Worm (Caenorhabditis elegans) whole organism, young adult: ENCODE measurements around the gene smg-8.

Source experiments
- F22D6.2 ChIP-seq: sonication (generic microtip); optimal IDR thresholded peaks from 2 replicates; lab custom pipeline; 2016; ENCODE audit warnings: mild to moderate bottlenecking, missing genetic modification characterization, missing compliant biosample characterization
- F33H1.4 ChIP-seq: fragments of 200-800 bp; sonication (Bioruptor generic); IDR thresholded peaks from 2 replicates; pipeline ENCODE4 v1.3.6; 2022; ENCODE audit warnings: missing genetic modification reagents, missing genetic modification characterization, missing compliant biosample characterization
- F37B4.10 ChIP-seq: fragments of 200-800 bp; sonication (Bioruptor generic); IDR thresholded peaks from 2 replicates; pipeline ENCODE4 v1.3.6; 2022; ENCODE audit warnings: missing genetic modification characterization, missing compliant biosample characterization
- F39B2.1 ChIP-seq: fragments of 200-800 bp; sonication (Bioruptor generic); IDR thresholded peaks from 2 replicates; pipeline ENCODE4 v1.3.6; 2022; ENCODE audit warnings: missing genetic modification reagents, missing genetic modification characterization, missing compliant biosample characterization
- F52B5.7 ChIP-seq: sonication (generic microtip); optimal IDR thresholded peaks from 2 replicates; lab custom pipeline; 2016; ENCODE audit warnings: mild to moderate bottlenecking, missing genetic modification characterization, missing compliant biosample characterization
- F57C9.4 ChIP-seq: sonication (generic microtip); optimal IDR thresholded peaks from 2 replicates; lab custom pipeline; 2017; ENCODE audit warnings: mild to moderate bottlenecking, missing genetic modification characterization, missing compliant biosample characterization
- K12H6.12 ChIP-seq: fragments of 200-800 bp; sonication (Bioruptor generic); optimal IDR thresholded peaks from 2 replicates; lab custom pipeline; 2018; ENCODE audit warnings: mild to moderate bottlenecking, missing genetic modification characterization, missing compliant biosample characterization
- Y67H2A.10 ChIP-seq: fragments of 200-800 bp; sonication (Bioruptor generic); conservative IDR thresholded peaks from 2 replicates; pipeline ENCODE4 v1.3.6; 2022; ENCODE audit warnings: missing genetic modification reagents, missing genetic modification characterization, missing compliant biosample characterization
- Y95B8A.8 ChIP-seq: fragments of 200-800 bp; sonication (Bioruptor generic); IDR thresholded peaks from 2 replicates; pipeline ENCODE4 v1.3.6; 2022; ENCODE audit warnings: missing genetic modification reagents, missing genetic modification characterization, missing compliant biosample characterization
- ama-1 ChIP-seq, 3 experiments: fragments of 150-350 bp in 1 of 3; sonication (generic microtip) in 2 of 3; optimal IDR thresholded peaks; 2 replicates each; lab custom pipeline; 2014 to 2018; ENCODE audit warnings: missing biosample characterization in 2 of 3, missing genetic modification characterization in 2 of 3, missing genetic modification reagents in 2 of 3
- aptf-3 ChIP-seq: fragments of 200-800 bp; sonication (Bioruptor generic); IDR thresholded peaks from 2 replicates; pipeline ENCODE4 v1.3.6; 2022; ENCODE audit warnings: missing genetic modification characterization, missing compliant biosample characterization
- atf-7 ChIP-seq: sonication (generic microtip); optimal IDR thresholded peaks from 2 replicates; lab custom pipeline; 2017; ENCODE audit warnings: mild to moderate bottlenecking, missing genetic modification characterization, missing compliant biosample characterization
- athp-1 ChIP-seq: sonication (generic microtip); optimal IDR thresholded peaks from 2 replicates; lab custom pipeline; 2017; ENCODE audit warnings: mild to moderate bottlenecking, missing genetic modification characterization, missing compliant biosample characterization
- attf-3 ChIP-seq: fragments of 200-800 bp; sonication (Bioruptor generic); conservative IDR thresholded peaks from 2 replicates; pipeline ENCODE4 v1.3.6; 2022; ENCODE audit warnings: missing genetic modification reagents, missing genetic modification characterization, missing compliant biosample characterization
- cebp-2 ChIP-seq: fragments of 200-800 bp; sonication (Bioruptor generic); IDR thresholded peaks from 2 replicates; pipeline ENCODE4 v1.3.6; 2022; ENCODE audit warnings: missing genetic modification characterization, missing compliant biosample characterization
- ceh-27 ChIP-seq: fragments of 200-800 bp; sonication (Bioruptor generic); optimal IDR thresholded peaks from 2 replicates; lab custom pipeline; 2018; ENCODE audit warnings: mild to moderate bottlenecking, missing genetic modification characterization, moderate library complexity, missing compliant biosample characterization
- ceh-58 ChIP-seq: fragments of 200-800 bp; sonication (Bioruptor generic); IDR thresholded peaks from 2 replicates; pipeline ENCODE4 v1.3.6; 2022; ENCODE audit warnings: missing genetic modification characterization, missing compliant biosample characterization
- egl-44 ChIP-seq: fragments of 200-800 bp; sonication (Bioruptor generic); IDR thresholded peaks from 2 replicates; pipeline ENCODE4 v1.3.6; 2022; ENCODE audit warnings: missing genetic modification reagents, missing genetic modification characterization, missing compliant biosample characterization
- ets-4 ChIP-seq: fragments of 200-800 bp; sonication (Bioruptor generic); optimal IDR thresholded peaks from 2 replicates; lab custom pipeline; 2018; ENCODE audit warnings: mild to moderate bottlenecking, missing genetic modification characterization, missing compliant biosample characterization
- fkh-3 ChIP-seq: sonication (generic microtip); optimal IDR thresholded peaks from 2 replicates; lab custom pipeline; 2016; ENCODE audit warnings: mild to moderate bottlenecking, missing genetic modification characterization, missing compliant biosample characterization
- gei-17 ChIP-seq: fragments of 200-800 bp; sonication (Bioruptor generic); optimal IDR thresholded peaks from 2 replicates; lab custom pipeline; 2018; ENCODE audit warnings: mild to moderate bottlenecking, missing genetic modification characterization, missing compliant biosample characterization
- hlh-26 ChIP-seq: fragments of 200-800 bp; sonication (Bioruptor generic); conservative IDR thresholded peaks from 2 replicates; pipeline ENCODE4 v1.3.6; 2022; ENCODE audit warnings: missing genetic modification reagents, missing genetic modification characterization, missing compliant biosample characterization
- hmg-20 ChIP-seq: fragments of 200-800 bp; sonication (Bioruptor generic); IDR thresholded peaks from 2 replicates; pipeline ENCODE4 v1.3.6; 2022; ENCODE audit warnings: missing genetic modification reagents, missing genetic modification characterization, missing compliant biosample characterization
- let-607 ChIP-seq, 2 experiments: fragments of 200-800 bp in 1 of 2; sonication (Bioruptor generic) in 1 of 2; sonication (generic microtip) in 1 of 2; optimal IDR thresholded peaks; 2 replicates each; lab custom pipeline; 2016 to 2018; ENCODE audit warnings: mild to moderate bottlenecking in 2 of 2, missing compliant biosample characterization in 2 of 2, missing genetic modification characterization in 2 of 2, moderate library complexity in 2 of 2, missing genotype in 1 of 2
- lin-35 ChIP-seq, 3 experiments: fragments of 150-350 bp in 2 of 3; sonication (generic microtip) in 1 of 3; optimal IDR thresholded peaks; 2 replicates each; lab custom pipeline; 2014 to 2018; ENCODE audit warnings: missing biosample characterization in 3 of 3, missing genetic modification characterization in 3 of 3, missing genetic modification reagents in 3 of 3
- lin-54 ChIP-seq: fragments of 200-800 bp; sonication (Bioruptor generic); optimal IDR thresholded peaks from 2 replicates; lab custom pipeline; 2018; ENCODE audit warnings: mild to moderate bottlenecking, missing genetic modification characterization, missing compliant biosample characterization
- lir-1 ChIP-seq: fragments of 200-800 bp; sonication (Bioruptor generic); conservative IDR thresholded peaks from 2 replicates; pipeline ENCODE4 v1.3.6; 2022; ENCODE audit warnings: missing genetic modification reagents, missing genetic modification characterization, missing compliant biosample characterization
- lsl-1 ChIP-seq: fragments of 200-800 bp; sonication (Bioruptor generic); optimal IDR thresholded peaks from 2 replicates; lab custom pipeline; 2018; ENCODE audit warnings: mild to moderate bottlenecking, missing genetic modification characterization, moderate library complexity, missing compliant biosample characterization
- lsy-27 ChIP-seq: sonication (generic microtip); optimal IDR thresholded peaks from 2 replicates; lab custom pipeline; 2017; ENCODE audit warnings: missing genetic modification characterization, mild to moderate bottlenecking, missing compliant biosample characterization, antibody characterized with exemption, missing genotype, borderline replicate concordance; ENCODE audit not compliant: insufficient read depth
- madf-10 ChIP-seq: sonication (generic microtip); optimal IDR thresholded peaks from 2 replicates; lab custom pipeline; 2016; ENCODE audit warnings: mild to moderate bottlenecking, missing genetic modification characterization, missing compliant biosample characterization
- mes-4 ChIP-seq: sonication (generic microtip); optimal IDR thresholded peaks from 2 replicates; lab custom pipeline; 2016; ENCODE audit warnings: missing genotype, missing genetic modification characterization, missing compliant biosample characterization
- mxl-1 ChIP-seq: sonication (generic microtip); optimal IDR thresholded peaks from 2 replicates; lab custom pipeline; 2016; ENCODE audit warnings: missing genetic modification characterization, missing compliant biosample characterization
- nfyb-1 ChIP-seq: fragments of 200-800 bp; sonication (Bioruptor generic); IDR thresholded peaks from 2 replicates; pipeline ENCODE4 v1.3.6; 2022; ENCODE audit warnings: missing genetic modification reagents, missing genetic modification characterization, missing compliant biosample characterization
- nhr-120 ChIP-seq: fragments of 200-800 bp; sonication (Bioruptor generic); IDR thresholded peaks from 2 replicates; pipeline ENCODE4 v1.3.6; 2022; ENCODE audit warnings: missing genetic modification characterization, missing compliant biosample characterization
- nhr-179 ChIP-seq: sonication (generic microtip); optimal IDR thresholded peaks from 2 replicates; lab custom pipeline; 2016; ENCODE audit warnings: mild to moderate bottlenecking, missing genetic modification characterization, missing compliant biosample characterization
- nhr-27 ChIP-seq: fragments of 200-800 bp; sonication (Bioruptor generic); optimal IDR thresholded peaks from 2 replicates; lab custom pipeline; 2018; ENCODE audit warnings: mild to moderate bottlenecking, missing genetic modification characterization, moderate library complexity, missing compliant biosample characterization
- nhr-80 ChIP-seq: sonication (generic microtip); optimal IDR thresholded peaks from 2 replicates; lab custom pipeline; 2016; ENCODE audit warnings: missing genetic modification characterization, missing compliant biosample characterization
- nhr-90 ChIP-seq: sonication (generic microtip); optimal IDR thresholded peaks from 2 replicates; lab custom pipeline; 2016; ENCODE audit warnings: missing genotype, mild to moderate bottlenecking, missing genetic modification characterization, missing compliant biosample characterization
- pha-4 ChIP-seq: fragments of 150-350 bp; sonication (generic microtip); optimal IDR thresholded peaks from 2 replicates; lab custom pipeline; 2014; ENCODE audit warnings: missing biosample characterization, missing genetic modification reagents, missing genetic modification characterization
- rec-8 ChIP-seq, 2 experiments: sonication (generic microtip); optimal IDR thresholded peaks; 2 replicates each; lab custom pipeline; 2016; ENCODE audit warnings: mild to moderate bottlenecking in 2 of 2, missing genetic modification characterization in 2 of 2, missing genetic modification reagents in 2 of 2, missing genotype in 2 of 2, missing biosample characterization in 1 of 2, missing compliant biosample characterization in 1 of 2, moderate library complexity in 1 of 2
- sdz-38 ChIP-seq: sonication (generic microtip); optimal IDR thresholded peaks from 2 replicates; lab custom pipeline; 2016; ENCODE audit warnings: missing genotype, missing genetic modification characterization, missing compliant biosample characterization
- snpc-1.1 ChIP-seq: sonication (generic microtip); optimal IDR thresholded peaks from 2 replicates; lab custom pipeline; 2017; ENCODE audit warnings: missing genetic modification characterization, mild to moderate bottlenecking, missing compliant biosample characterization, antibody characterized with exemption, moderate library complexity, missing genotype, missing genetic modification reagents; ENCODE audit not compliant: insufficient read depth
- snpc-4 ChIP-seq, 5 experiments: fragments of 150-350 bp in 1 of 5; sonication (generic microtip) in 4 of 5; optimal IDR thresholded peaks; 2 replicates each; lab custom pipeline; 2014 to 2018; ENCODE audit warnings: missing genetic modification characterization in 5 of 5, missing biosample characterization in 3 of 5, antibody characterized with exemption in 2 of 5, mild to moderate bottlenecking in 2 of 5, missing compliant biosample characterization in 2 of 5, missing genotype in 2 of 5, moderate library complexity in 2 of 5, missing genetic modification reagents in 1 of 5
- tbp1 ChIP-seq: fragments of 200-800 bp; sonication (Bioruptor generic); optimal IDR thresholded peaks from 2 replicates; lab custom pipeline; 2018; ENCODE audit warnings: mild to moderate bottlenecking, missing genetic modification characterization, missing compliant biosample characterization
- unc-62 ChIP-seq: fragments of 150-350 bp; optimal IDR thresholded peaks from 2 replicates; lab custom pipeline; 2014; ENCODE audit warnings: missing biosample characterization, missing genetic modification reagents, missing genetic modification characterization
- ztf-18 ChIP-seq: sonication (generic microtip); optimal IDR thresholded peaks from 2 replicates; lab custom pipeline; 2016; ENCODE audit warnings: missing genotype, mild to moderate bottlenecking, missing genetic modification characterization, missing compliant biosample characterization
- ztf-28 ChIP-seq: fragments of 200-800 bp; sonication (Bioruptor generic); IDR thresholded peaks from 2 replicates; pipeline ENCODE4 v1.3.6; 2022; ENCODE audit warnings: missing genetic modification reagents, missing genetic modification characterization, missing compliant biosample characterization

The smg-8 gene

ce11 chrII:14496809-14497208, 55.6 kb downstream of the smg-8 start (continued):
- TF ChIP-seq Y95B8A.8 (GFP tag; lab: Robert Waterston, UW), result peak; percentile 77; the same call in 1 of the 2 replicates
- peak; percentile 89; the same call in 1 of the 2 replicates for TF ChIP-seq nhr-120 (GFP tag; lab: Robert Waterston, UW)
- peak; percentile 95 for TF ChIP-seq nfyb-1 (GFP tag; lab: Robert Waterston, UW)
- TF ChIP-seq madf-10 (tag; lab: Kevin White, UChicago), result peak; percentile 90
- peak; percentile 67 for TF ChIP-seq lsl-1 (GFP tag; lab: Kevin White, UChicago)
- 0 out of 2 replicates have a peak, but pooled peaks have one; percentile 29 for TF ChIP-seq attf-3
- peak; percentile 42 for TF ChIP-seq F22D6.2 (tag; lab: Kevin White, UChicago)
- TF ChIP-seq snpc-4 (GFP tag; optimal IDR thresholded peaks at IDR 0.05; lab: Kevin White, UChicago), result peak; percentile 86
- TF ChIP-seq snpc-4 (tag; optimal IDR thresholded peaks at IDR 0.05; lab: Kevin White, UChicago), result peak; percentile 76 to 92 (median 88)
- TF ChIP-seq nhr-80, result peak; percentile 73
- TF ChIP-seq lir-1 (GFP tag; lab: Robert Waterston, UW), result peak; percentile 67
- peak; percentile 87 for TF ChIP-seq ztf-18 (tag; lab: Kevin White, UChicago)
- peak; percentile 63; the same call in 1 of the 2 replicates for TF ChIP-seq ztf-28
- TF ChIP-seq egl-44 (GFP tag; lab: Robert Waterston, UW), result peak; percentile 94
- no peak for TF ChIP-seq F37B4.10
- peak in 1 of 3 experiments; percentile 79 for TF ChIP-seq lin-35 (GFP tag; optimal IDR thresholded peaks at IDR 0.05; lab: Kevin White, UChicago)
- TF ChIP-seq sdz-38 (tag; lab: Kevin White, UChicago), result peak; percentile 8
- TF ChIP-seq hmg-20 (GFP tag; lab: Robert Waterston, UW), result peak; percentile 78; the same call in 1 of the 2 replicates
- TF ChIP-seq lin-54 (GFP tag; lab: Kevin White, UChicago), result peak; percentile 86
- TF ChIP-seq nhr-27, result no peak
- peak; percentile 76 for TF ChIP-seq F57C9.4 (tag; lab: Kevin White, UChicago)
- TF ChIP-seq aptf-3 (GFP tag; lab: Robert Waterston, UW), result 0 out of 2 replicates have a peak, but pooled peaks have one; percentile 70
- peak; percentile 58 for TF ChIP-seq lsy-27 (tag; lab: Kevin White, UChicago)
- no peak for TF ChIP-seq F39B2.1
- TF ChIP-seq rec-8 (tag; optimal IDR thresholded peaks at IDR 0.05; lab: Kevin White, UChicago), result peak; percentile 86 to 91
- peak; percentile 97 for TF ChIP-seq nhr-90 (tag; lab: Kevin White, UChicago)
- peak; percentile 63 to 65 for TF ChIP-seq let-607 (tag; optimal IDR thresholded peaks at IDR 0.05; lab: Kevin White, UChicago)
- no peak for TF ChIP-seq pha-4 (tag; lab: Kevin White, UChicago)
- TF ChIP-seq F52B5.7 (tag; lab: Kevin White, UChicago), result peak; percentile 95
- TF ChIP-seq ama-1 (optimal IDR thresholded peaks at IDR 0.05; lab: Kevin White, UChicago), result peak; percentile 9
- peak; percentile 46 to 95 for TF ChIP-seq ama-1 (GFP tag; optimal IDR thresholded peaks at IDR 0.05; lab: Kevin White, UChicago)
- 0 out of 2 replicates have a peak, but pooled peaks have one; percentile 52 for TF ChIP-seq cebp-2 (GFP tag; lab: Robert Waterston, UW)
- no peak for TF ChIP-seq hlh-26 (GFP tag; lab: Robert Waterston, UW)
- peak; percentile 95 for TF ChIP-seq mxl-1 (tag; lab: Kevin White, UChicago)
- peak; percentile 54 for TF ChIP-seq F33H1.4 (GFP tag; lab: Robert Waterston, UW)
- peak; percentile 64 for TF ChIP-seq ets-4 (GFP tag; lab: Kevin White, UChicago)
- peak; percentile 36; the same call in 1 of the 2 replicates for TF ChIP-seq Y67H2A.10 (GFP tag; lab: Robert Waterston, UW)
- peak; percentile 86 for TF ChIP-seq snpc-1.1 (tag; lab: Kevin White, UChicago)
- TF ChIP-seq ceh-27 (GFP tag; lab: Kevin White, UChicago), result peak; percentile 90
- peak; percentile 99 for TF ChIP-seq tbp1
- TF ChIP-seq ceh-58 (GFP tag; lab: Robert Waterston, UW), result 0 out of 2 replicates have a peak, but pooled peaks have one; percentile 75
- TF ChIP-seq mes-4 (tag; lab: Kevin White, UChicago), result peak; percentile 84
- no peak for TF ChIP-seq unc-62 (GFP tag; lab: Kevin White, UChicago)
- TF ChIP-seq K12H6.12 (tag; lab: Kevin White, UChicago), result peak; percentile 87
- peak; percentile 86 for TF ChIP-seq atf-7 (tag; lab: Kevin White, UChicago)
- TF ChIP-seq fkh-3 (tag; lab: Kevin White, UChicago), result peak; percentile 94
- peak; percentile 77 for TF ChIP-seq athp-1 (tag; lab: Kevin White, UChicago)
- TF ChIP-seq nhr-179 (tag; lab: Kevin White, UChicago), result no peak
- peak; percentile 59 for TF ChIP-seq gei-17 (GFP tag; lab: Kevin White, UChicago)
